Worm (Caenorhabditis elegans) whole organism, L4 larva: ENCODE results near the gene srz-75.

ENCODE experiments used
- D1046.2 ChIP-seq: fragments of 200-800 bp; sonication (Bioruptor generic); IDR thresholded peaks from 2 replicates; pipeline ENCODE4 v1.3.6; 2022; ENCODE audit warnings: missing genetic modification characterization, missing compliant biosample characterization
- aha-1 ChIP-seq: fragments of 150-350 bp; peaks from one replicate; lab custom pipeline; 2014; ENCODE audit warnings: missing biosample characterization, missing genetic modification characterization
- ceh-20 ChIP-seq: fragments of 200-800 bp; sonication (Bioruptor generic); IDR thresholded peaks from 2 replicates; pipeline ENCODE4 v1.3.6; 2022; ENCODE audit warnings: missing genetic modification reagents, missing genetic modification characterization, missing compliant biosample characterization
- daf-12 ChIP-seq: fragments of 150-350 bp; optimal IDR thresholded peaks from 2 replicates; lab custom pipeline; 2014; ENCODE audit warnings: missing biosample characterization, missing genetic modification reagents, missing genetic modification characterization
- dmd-8 ChIP-seq: fragments of 200-800 bp; sonication (Bioruptor generic); IDR thresholded peaks from 2 replicates; pipeline ENCODE4 v1.3.6; 2022; ENCODE audit warnings: missing genetic modification characterization, missing compliant biosample characterization
- lsy-2 ChIP-seq, 2 experiments: fragments of 150-350 bp in 1 of 2; sonication (generic microtip) in 1 of 2; optimal IDR thresholded peaks; 2 replicates each; lab custom pipeline; 2014 to 2017; ENCODE audit warnings: missing biosample characterization in 2 of 2, missing genetic modification characterization in 2 of 2
- madf-9 ChIP-seq: fragments of 200-800 bp; sonication (Bioruptor generic); conservative IDR thresholded peaks from 2 replicates; pipeline ENCODE4 v1.3.6; 2022; ENCODE audit warnings: missing genetic modification reagents, missing genetic modification characterization, missing compliant biosample characterization
- mdl-1 ChIP-seq, 2 experiments: fragments of 150-350 bp in 1 of 2; sonication (generic microtip) in 1 of 2; optimal IDR thresholded peaks; 2 replicates each; lab custom pipeline; 2014 to 2017; ENCODE audit warnings: missing biosample characterization in 2 of 2, missing genetic modification characterization in 2 of 2
- nhr-25 ChIP-seq: sonication (generic microtip); optimal IDR thresholded peaks from 2 replicates; lab custom pipeline; 2017; ENCODE audit warnings: missing genetic modification characterization, mild to moderate bottlenecking, missing compliant biosample characterization, antibody characterized with exemption, moderate library complexity, borderline replicate concordance; ENCODE audit not compliant: insufficient read depth
- nhr-77 ChIP-seq: fragments of 150-350 bp; optimal IDR thresholded peaks from 2 replicates; lab custom pipeline; 2014; ENCODE audit warnings: missing biosample characterization, missing genetic modification characterization
- snpc-1.2 ChIP-seq: fragments of 200-800 bp; sonication (Bioruptor generic); IDR thresholded peaks from 2 replicates; pipeline ENCODE4 v1.3.6; 2022; ENCODE audit warnings: missing genetic modification reagents, missing genetic modification characterization, missing compliant biosample characterization
- ztf-11 ChIP-seq: fragments of 150-350 bp; optimal IDR thresholded peaks from 2 replicates; lab custom pipeline; 2014; ENCODE audit warnings: missing biosample characterization, missing genetic modification characterization

ce11 chrIV:16332585-16332984 lies 41.9 kb upstream of the srz-75 start, which contains the start of gene srz-71:
- TF ChIP-seq madf-9 (GFP tag; lab: Robert Waterston, UW) (no peak), mdl-1 (tag; optimal IDR thresholded peaks at IDR 0.05; lab: Kevin White, UChicago) (no peak), lsy-2 (tag; optimal IDR thresholded peaks at IDR 0.05; lab: Kevin White, UChicago) (no peak), nhr-77 (tag; lab: Kevin White, UChicago) (no peak), daf-12 (tag; lab: Kevin White, UChicago) (no peak), snpc-1.2 (no peak), aha-1 (no peak), ztf-11 (tag; lab: Kevin White, UChicago) (no peak), ceh-20 (GFP tag; lab: Robert Waterston, UW) (no peak), D1046.2 (GFP tag; lab: Robert Waterston, UW) (no peak), nhr-25 (tag; lab: Kevin White, UChicago) (no peak), dmd-8 (GFP tag; lab: Robert Waterston, UW) (no peak)
